Worm (Caenorhabditis elegans) whole organism, late embryonic: ENCODE data around the gene C27D6.15.

Source experiments
- K02D7.2 ChIP-seq: sonication (generic microtip); optimal IDR thresholded peaks from 2 replicates; lab custom pipeline; 2017; ENCODE audit warnings: mild to moderate bottlenecking, missing genetic modification characterization, missing compliant biosample characterization
- Y22D7AL.16 ChIP-seq: sonication (generic microtip); optimal IDR thresholded peaks from 2 replicates; lab custom pipeline; 2016; ENCODE audit warnings: missing genetic modification characterization, missing compliant biosample characterization
- ahr-1 ChIP-seq: sonication (generic microtip); optimal IDR thresholded peaks from 2 replicates; lab custom pipeline; 2016; ENCODE audit warnings: missing genetic modification characterization, missing compliant biosample characterization
- ama-1 ChIP-seq: fragments of 150-350 bp; optimal IDR thresholded peaks from 2 replicates; lab custom pipeline; 2014
- ceh-2 ChIP-seq: sonication (generic microtip); optimal IDR thresholded peaks from 2 replicates; lab custom pipeline; 2016; ENCODE audit warnings: missing genotype, missing genetic modification characterization, missing compliant biosample characterization
- ceh-22 ChIP-seq: sonication (generic microtip); optimal IDR thresholded peaks from 2 replicates; lab custom pipeline; 2017; ENCODE audit warnings: missing biosample characterization, missing genetic modification characterization
- ceh-24 ChIP-seq: sonication (generic microtip); optimal IDR thresholded peaks from 2 replicates; lab custom pipeline; 2016; ENCODE audit warnings: mild to moderate bottlenecking, missing genetic modification characterization, missing compliant biosample characterization
- ceh-30 ChIP-seq: fragments of 150-350 bp; optimal IDR thresholded peaks from 2 replicates; lab custom pipeline; 2014; ENCODE audit warnings: missing biosample characterization, missing genetic modification characterization
- ceh-31 ChIP-seq: sonication (generic microtip); optimal IDR thresholded peaks from 2 replicates; lab custom pipeline; 2016; ENCODE audit warnings: missing genetic modification characterization, missing compliant biosample characterization
- ceh-34 ChIP-seq: sonication (generic microtip); optimal IDR thresholded peaks from 2 replicates; lab custom pipeline; 2016; ENCODE audit warnings: mild to moderate bottlenecking, missing genetic modification characterization, missing compliant biosample characterization
- ceh-6 ChIP-seq: fragments of 200-800 bp; sonication (Bioruptor generic); optimal IDR thresholded peaks from 2 replicates; lab custom pipeline; 2018; ENCODE audit warnings: mild to moderate bottlenecking, missing genetic modification characterization, missing compliant biosample characterization
- che-1 ChIP-seq: sonication (generic microtip); optimal IDR thresholded peaks from 2 replicates; lab custom pipeline; 2016; ENCODE audit warnings: mild to moderate bottlenecking, missing genetic modification characterization, missing compliant biosample characterization
- dve-1 ChIP-seq: sonication (generic microtip); optimal IDR thresholded peaks from 2 replicates; lab custom pipeline; 2017; ENCODE audit warnings: antibody characterized with exemption, mild to moderate bottlenecking, missing genetic modification characterization, missing compliant biosample characterization
- eyg-1 ChIP-seq: sonication (generic microtip); optimal IDR thresholded peaks from 2 replicates; lab custom pipeline; 2016; ENCODE audit warnings: missing genotype, missing genetic modification characterization, missing compliant biosample characterization
- fkh-10 ChIP-seq: fragments of 150-350 bp; optimal IDR thresholded peaks from 2 replicates; lab custom pipeline; 2014; ENCODE audit warnings: missing biosample characterization, missing genetic modification reagents, missing genetic modification characterization
- fkh-6 ChIP-seq: sonication (generic microtip); optimal IDR thresholded peaks from 2 replicates; lab custom pipeline; 2016; ENCODE audit warnings: missing genetic modification characterization, missing compliant biosample characterization
- gmeb-2 ChIP-seq: sonication (generic microtip); optimal IDR thresholded peaks from 2 replicates; lab custom pipeline; 2016; ENCODE audit warnings: missing genetic modification characterization, inconsistent platforms, missing compliant biosample characterization
- hlh-15 ChIP-seq: sonication (generic microtip); optimal IDR thresholded peaks from 2 replicates; lab custom pipeline; 2016; ENCODE audit warnings: missing genetic modification characterization, missing compliant biosample characterization
- hlh-30 ChIP-seq: sonication (generic microtip); optimal IDR thresholded peaks from 2 replicates; lab custom pipeline; 2017; ENCODE audit warnings: antibody characterized with exemption, missing genetic modification characterization, missing compliant biosample characterization; ENCODE audit not compliant: insufficient read depth
- hlh-8 ChIP-seq: sonication (generic microtip); optimal IDR thresholded peaks from 2 replicates; lab custom pipeline; 2016; ENCODE audit warnings: missing genotype, missing genetic modification characterization, missing compliant biosample characterization
- lim-6 ChIP-seq: sonication (generic microtip); optimal IDR thresholded peaks from 2 replicates; lab custom pipeline; 2016; ENCODE audit warnings: missing genetic modification characterization, missing compliant biosample characterization
- mec-3 ChIP-seq: sonication (generic microtip); optimal IDR thresholded peaks from 2 replicates; lab custom pipeline; 2016; ENCODE audit warnings: borderline replicate concordance, missing genetic modification characterization, missing compliant biosample characterization
- nhr-232 ChIP-seq: sonication (generic microtip); optimal IDR thresholded peaks from 2 replicates; lab custom pipeline; 2016; ENCODE audit warnings: missing genetic modification characterization, missing compliant biosample characterization
- npax-4 ChIP-seq: sonication (generic microtip); optimal IDR thresholded peaks from 2 replicates; lab custom pipeline; 2016; ENCODE audit warnings: missing genetic modification characterization, missing compliant biosample characterization
- pat-9 ChIP-seq: fragments of 200-800 bp; sonication (Bioruptor generic); optimal IDR thresholded peaks from 2 replicates; lab custom pipeline; 2018; ENCODE audit warnings: mild to moderate bottlenecking, missing genetic modification characterization, moderate library complexity, missing compliant biosample characterization
- pqm-1 ChIP-seq: sonication (generic microtip); optimal IDR thresholded peaks from 2 replicates; lab custom pipeline; 2016; ENCODE audit warnings: missing genetic modification characterization, missing compliant biosample characterization
- pros-1 ChIP-seq: fragments of 150-350 bp; optimal IDR thresholded peaks from 2 replicates; lab custom pipeline; 2014; ENCODE audit warnings: missing biosample characterization, missing genetic modification reagents, missing genetic modification characterization
- rnt-1 ChIP-seq: sonication (generic microtip); optimal IDR thresholded peaks from 2 replicates; lab custom pipeline; 2016; ENCODE audit warnings: missing genetic modification characterization, missing compliant biosample characterization
- sox-4 ChIP-seq: sonication (generic microtip); optimal IDR thresholded peaks from 2 replicates; lab custom pipeline; 2017; ENCODE audit warnings: mild to moderate bottlenecking, missing genetic modification characterization, inconsistent platforms, missing compliant biosample characterization
- syd-9 ChIP-seq: sonication (generic microtip); optimal IDR thresholded peaks from 2 replicates; lab custom pipeline; 2016; ENCODE audit warnings: mild to moderate bottlenecking, missing genetic modification characterization, moderate library complexity, missing compliant biosample characterization
- tbx-2 ChIP-seq: sonication (generic microtip); optimal IDR thresholded peaks from 2 replicates; lab custom pipeline; 2016; ENCODE audit warnings: missing genetic modification characterization, missing compliant biosample characterization
- tbx-7 ChIP-seq: sonication (generic microtip); optimal IDR thresholded peaks from 2 replicates; lab custom pipeline; 2016; ENCODE audit warnings: missing genotype, missing genetic modification characterization, missing compliant biosample characterization
- ttx-3 ChIP-seq: sonication (generic microtip); optimal IDR thresholded peaks from 2 replicates; lab custom pipeline; 2016; ENCODE audit warnings: missing genetic modification reagents, missing genetic modification characterization, missing compliant biosample characterization
- unc-55 ChIP-seq: sonication (generic microtip); optimal IDR thresholded peaks from 2 replicates; lab custom pipeline; 2017; ENCODE audit warnings: missing biosample characterization, missing genetic modification reagents, missing genetic modification characterization
- unc-86 ChIP-seq: sonication (generic microtip); optimal IDR thresholded peaks from 2 replicates; lab custom pipeline; 2016; ENCODE audit warnings: missing genetic modification characterization, missing compliant biosample characterization
- zip-5 ChIP-seq: sonication (generic microtip); optimal IDR thresholded peaks from 2 replicates; lab custom pipeline; 2016; ENCODE audit warnings: missing genetic modification characterization, missing compliant biosample characterization

Gene C27D6.15

ce11 chrII:5170932-5171331, 778 bp upstream of the C27D6.15 start, which contains the start of gene srb-1:
srb-1 (minus strand) TSS chrII:5171032.
- TF ChIP-seq ama-1 (lab: Kevin White, UChicago) (no peak), hlh-15 (tag; lab: Kevin White, UChicago) (no peak), che-1 (tag; lab: Kevin White, UChicago) (no peak), hlh-8 (no peak), K02D7.2 (no peak), unc-55 (GFP tag; lab: Kevin White, UChicago) (no peak), ceh-6 (GFP tag; lab: Kevin White, UChicago) (no peak), fkh-10 (GFP tag; lab: Kevin White, UChicago) (no peak), pqm-1 (tag; lab: Kevin White, UChicago) (no peak)
- TF ChIP-seq, all 69 proteins: peak for 0

- TF ChIP-seq hlh-30 (tag; lab: Kevin White, UChicago) = no peak
- TF ChIP-seq ceh-34 = no peak
- TF ChIP-seq gmeb-2 (tag; lab: Kevin White, UChicago) = no peak
- TF ChIP-seq ahr-1 = no peak
- TF ChIP-seq sox-4 (tag; lab: Kevin White, UChicago) = no peak
- TF ChIP-seq ceh-30 (tag; lab: Kevin White, UChicago) = no peak
- TF ChIP-seq lim-6 (tag; lab: Kevin White, UChicago) = no peak
- TF ChIP-seq pat-9 (tag; lab: Kevin White, UChicago) = no peak
- no peak for TF ChIP-seq rnt-1
- no peak for TF ChIP-seq ceh-2 (tag; lab: Kevin White, UChicago)
- TF ChIP-seq npax-4 (tag; lab: Kevin White, UChicago) = no peak
- TF ChIP-seq dve-1 (tag; lab: Kevin White, UChicago) = no peak
- TF ChIP-seq ceh-31 (tag; lab: Kevin White, UChicago) = no peak
Observed at ce11 chrII:5172451-5172850, 741 bp downstream of the C27D6.15 start, which contains the start of gene C27D6.1. C27D6.1 (plus strand) TSS chrII:5172751.

DNA sequence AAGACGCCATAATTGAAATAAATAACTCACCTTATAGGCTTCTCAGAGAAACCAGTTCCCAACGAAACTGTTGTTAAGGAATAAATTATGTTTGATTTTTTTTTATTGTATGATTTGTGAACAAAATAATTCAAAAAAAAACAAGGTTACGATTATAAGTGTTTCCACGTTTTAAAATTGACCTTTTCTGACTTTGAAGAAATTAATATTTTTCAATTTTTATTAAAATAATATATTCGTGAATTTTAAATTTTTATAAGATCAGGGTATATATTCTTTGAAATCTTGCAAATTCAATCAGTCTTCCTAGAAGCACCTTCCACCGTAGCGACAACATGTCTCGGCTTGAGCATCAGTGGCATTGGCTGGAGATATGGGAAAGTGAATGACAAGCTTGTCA, 2.7 kb downstream of the C27D6.15 start, which contains the start of gene C27D6.3:
Gene C27D6.3 (minus strand): TSS at position 101 of the 400 bp plus-strand sequence.
- no peak for TF ChIP-seq ceh-34
- no peak for TF ChIP-seq tbx-7 (tag; lab: Kevin White, UChicago)

DNA sequence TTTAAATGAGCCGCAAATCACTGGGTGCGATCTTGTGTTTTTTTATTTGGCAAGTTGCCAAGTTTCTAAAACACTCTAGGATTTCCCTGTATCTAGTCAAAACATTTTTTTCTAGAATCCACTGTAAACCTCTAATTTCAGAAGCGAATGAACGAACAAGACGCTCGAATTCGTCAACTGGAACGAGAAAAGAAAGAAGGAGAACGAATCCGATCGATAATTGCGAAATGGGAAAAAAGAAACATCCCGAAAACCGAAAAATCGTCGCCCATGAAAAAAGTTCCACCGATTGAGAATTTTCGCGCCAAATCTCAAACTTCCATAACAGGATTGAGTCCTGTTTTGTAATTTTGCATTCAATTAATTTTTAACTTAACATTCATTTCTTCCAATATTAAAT, 5.2 kb downstream of the C27D6.15 start:
- no peak for TF ChIP-seq tbx-2 (tag; lab: Kevin White, UChicago)
- TF ChIP-seq fkh-6 (tag; lab: Kevin White, UChicago) = no peak
- no peak for TF ChIP-seq unc-55 (GFP tag; lab: Kevin White, UChicago)

DNA sequence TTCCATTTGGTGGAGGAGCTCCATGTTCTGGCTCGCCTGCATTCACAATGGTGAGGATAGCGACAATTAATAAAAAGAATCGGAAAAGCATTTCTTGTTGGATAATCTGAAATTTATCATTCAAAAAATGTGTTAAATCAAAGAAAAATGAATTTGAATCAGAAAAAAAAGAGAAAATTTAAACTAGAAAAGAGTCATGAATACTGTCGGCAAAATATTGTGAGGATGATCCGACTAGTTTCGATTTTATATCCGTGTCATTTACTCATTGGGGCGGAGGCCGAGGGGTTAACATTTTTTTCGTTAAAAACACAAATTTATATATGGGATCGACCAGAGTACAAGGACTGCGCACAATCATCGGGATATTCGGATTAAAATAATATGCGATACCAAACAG, 6.2 kb downstream of the C27D6.15 start, which contains the start of gene C27D6.12:
Gene C27D6.12 (minus strand): TSS at position 101 of the 400 bp plus-strand sequence.
- no peak for TF ChIP-seq zip-5
- TF ChIP-seq hlh-8 = no peak
- TF ChIP-seq ceh-6 (GFP tag; lab: Kevin White, UChicago) = no peak
- no peak for TF ChIP-seq ttx-3 (tag; lab: Kevin White, UChicago)
- TF ChIP-seq hlh-30 (tag; lab: Kevin White, UChicago) = no peak
- no peak for TF ChIP-seq ceh-24 (tag; lab: Kevin White, UChicago)
- no peak for TF ChIP-seq syd-9 (tag; lab: Kevin White, UChicago)
- no peak for TF ChIP-seq pros-1 (tag; lab: Kevin White, UChicago)
- TF ChIP-seq unc-55 (GFP tag; lab: Kevin White, UChicago) = no peak
- TF ChIP-seq eyg-1 (tag; lab: Kevin White, UChicago) = no peak
- no peak for TF ChIP-seq ceh-34
- no peak for TF ChIP-seq Y22D7AL.16 (tag; lab: Kevin White, UChicago)

ce11 chrII:5178609-5179008, 6.9 kb downstream of the C27D6.15 start:
- TF ChIP-seq ceh-24 (tag; lab: Kevin White, UChicago) = no peak
- no peak for TF ChIP-seq nhr-232 (tag; lab: Kevin White, UChicago)
- no peak for TF ChIP-seq ceh-22 (tag; lab: Kevin White, UChicago)
- TF ChIP-seq hlh-8 = no peak
- no peak for TF ChIP-seq K02D7.2
- no peak for TF ChIP-seq hlh-15 (tag; lab: Kevin White, UChicago)
- no peak for TF ChIP-seq mec-3 (tag; lab: Kevin White, UChicago)
- no peak for TF ChIP-seq pros-1 (tag; lab: Kevin White, UChicago)
- TF ChIP-seq ceh-30 (tag; lab: Kevin White, UChicago) = no peak
- no peak for TF ChIP-seq unc-86 (tag; lab: Kevin White, UChicago)
- TF ChIP-seq, all 69 proteins: peak for 0
